Worm (Caenorhabditis elegans) whole organism, L3 larva: ENCODE results near the gene fbxb-64.

Experiments
- egl-27 ChIP-seq: sonication (generic microtip); optimal IDR thresholded peaks from 4 replicates; lab custom pipeline; 2017; ENCODE audit warnings: missing biosample characterization, missing genetic modification reagents, missing genetic modification characterization
- eor-1 ChIP-seq, 2 experiments: fragments of 150-350 bp; optimal IDR thresholded peaks; 2 replicates each; lab custom pipeline; 2014 to 2018; ENCODE audit warnings: missing biosample characterization in 2 of 2, missing genetic modification characterization in 2 of 2
- lin-39 ChIP-seq: fragments of 150-350 bp; optimal IDR thresholded peaks from 2 replicates; lab custom pipeline; 2018; ENCODE audit warnings: missing biosample characterization, missing genetic modification reagents, missing genetic modification characterization
- nhr-25 ChIP-seq: sonication (generic microtip); optimal IDR thresholded peaks from 2 replicates; lab custom pipeline; 2017; ENCODE audit warnings: missing biosample characterization, missing genetic modification characterization
- nhr-76 ChIP-seq: fragments of 150-350 bp; sonication (generic microtip); optimal IDR thresholded peaks from 5 replicates; lab custom pipeline; 2014; ENCODE audit warnings: missing biosample characterization, missing genetic modification characterization
- pha-4 ChIP-seq: fragments of 150-350 bp; optimal IDR thresholded peaks from 2 replicates; lab custom pipeline; 2014; ENCODE audit warnings: missing biosample characterization, missing genetic modification reagents, missing genetic modification characterization
- unc-39 ChIP-seq: sonication (generic microtip); optimal IDR thresholded peaks from 4 replicates; lab custom pipeline; 2017; ENCODE audit warnings: missing biosample characterization, missing genetic modification characterization
- zag-1 ChIP-seq: fragments of 150-350 bp; optimal IDR thresholded peaks from 2 replicates; lab custom pipeline; 2014; ENCODE audit warnings: missing biosample characterization, missing genetic modification characterization

DNA sequence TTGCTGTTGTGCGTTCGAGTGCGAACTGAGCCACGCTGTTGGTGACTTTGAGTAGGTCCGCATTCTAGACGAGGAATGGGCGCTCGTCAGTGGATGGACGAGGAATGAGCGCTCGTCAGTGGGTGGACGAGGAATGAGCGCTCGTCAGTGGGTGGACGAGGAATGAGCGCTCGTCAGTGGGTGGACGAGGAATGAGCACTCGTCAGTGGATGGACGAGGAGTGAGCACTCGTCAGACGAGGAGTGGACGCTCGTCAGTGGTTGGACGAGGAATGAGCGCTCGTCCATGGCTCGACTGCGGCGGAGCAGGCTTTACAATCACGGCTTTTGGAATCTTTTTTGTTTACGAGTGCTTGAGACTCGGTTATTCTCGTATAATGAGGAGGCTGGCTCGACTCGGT, 34.6 kb upstream of the fbxb-64 start:
- TF ChIP-seq eor-1 (tag; optimal IDR thresholded peaks at IDR 0.05; lab: Kevin White, UChicago) (no peak), lin-39 (tag; lab: Kevin White, UChicago) (no peak), egl-27 (tag; lab: Kevin White, UChicago) (no peak), unc-39 (tag; lab: Kevin White, UChicago) (no peak), pha-4 (tag; lab: Kevin White, UChicago) (no peak), zag-1 (tag; lab: Kevin White, UChicago) (no peak), nhr-76 (no peak), nhr-25 (tag; lab: Kevin White, UChicago) (no peak)
